Fruit fly (Drosophila melanogaster): Measurements from ENCODE around the gene Fdx1.

Fdx1 gene

DNA sequence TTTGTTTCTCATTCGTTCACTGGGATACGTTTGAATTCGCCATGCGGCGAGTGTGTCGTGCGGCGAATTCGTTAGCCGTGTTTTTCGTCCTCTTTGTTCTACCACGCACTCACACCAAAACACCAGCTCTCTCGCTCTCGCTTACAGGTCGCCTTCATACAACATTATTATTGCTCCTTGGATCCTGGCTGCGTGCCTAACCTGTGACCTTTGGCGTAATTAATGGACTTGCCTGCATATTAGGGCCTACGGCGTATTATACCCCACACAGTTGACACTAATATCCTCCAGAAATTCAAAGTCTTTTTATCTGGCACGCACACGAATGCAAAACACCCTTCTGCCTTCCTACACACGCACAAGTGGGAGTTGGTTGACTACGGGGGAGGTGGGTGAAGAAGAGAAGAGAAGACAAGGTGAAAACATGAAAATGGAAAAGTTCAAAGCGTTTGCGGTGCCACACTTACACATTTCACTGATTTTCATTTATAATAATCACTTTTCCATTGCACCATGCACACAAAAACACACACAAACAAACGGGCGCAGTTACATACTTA lies 39.1 kb upstream of the Fdx1 start:
- TF ChIP-seq Myc (optimal IDR thresholded peaks at IDR 0.05) (no peak), jim (GFP tag; optimal IDR thresholded peaks at IDR 0.05) (no peak), Abd-B (GFP tag; optimal IDR thresholded peaks at IDR 0.05) (no peak), psq (GFP tag; optimal IDR thresholded peaks at IDR 0.05) (peak; percentile 15)

DNA sequence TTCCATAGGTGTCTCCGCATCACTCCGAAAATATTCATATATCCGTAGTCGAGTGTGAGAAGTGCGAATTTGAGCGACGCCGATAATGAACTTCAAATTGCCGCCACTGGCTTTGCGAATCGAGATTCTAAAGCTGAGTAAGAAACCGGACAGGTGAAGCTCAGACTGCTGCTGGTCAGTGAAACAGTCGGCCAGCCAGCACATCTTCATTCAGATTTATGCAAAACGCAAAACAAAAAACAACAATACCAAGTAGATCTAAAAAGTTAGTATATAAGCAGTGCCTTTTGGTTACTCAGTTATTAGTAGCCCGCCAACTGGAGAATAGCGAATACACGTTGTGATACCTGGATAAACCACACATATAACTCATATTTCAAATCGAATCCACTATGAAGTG lies 33.5 kb upstream of the Fdx1 start, which contains the start of gene Cpr67B:
Cpr67B (plus strand) TSS at position 301 of the 400 bp plus-strand sequence.
- TF ChIP-seq dmrt93B (GFP tag; optimal IDR thresholded peaks at IDR 0.05) (no peak), Hr83 (GFP tag; optimal IDR thresholded peaks at IDR 0.05; ENCODE audit: poor library complexity, severe bottlenecking) (no peak), dl (GFP tag; optimal IDR thresholded peaks at IDR 0.05; ENCODE audit: insufficient read depth in 1 of 2, partially characterized antibody in 2 of 2) (no peak), OdsH (GFP tag; optimal IDR thresholded peaks at IDR 0.05) (no peak), CG9705 (GFP tag; optimal IDR thresholded peaks at IDR 0.05) (no peak), CrebA (GFP tag; optimal IDR thresholded peaks at IDR 0.05; ENCODE audit: borderline replicate concordance) (no peak), ey (GFP tag; optimal IDR thresholded peaks at IDR 0.05) (no peak), psq (GFP tag; optimal IDR thresholded peaks at IDR 0.05) (no peak), Myc (optimal IDR thresholded peaks at IDR 0.05) (no peak), Hnf4 (GFP tag; optimal IDR thresholded peaks at IDR 0.05) (no peak)

DNA sequence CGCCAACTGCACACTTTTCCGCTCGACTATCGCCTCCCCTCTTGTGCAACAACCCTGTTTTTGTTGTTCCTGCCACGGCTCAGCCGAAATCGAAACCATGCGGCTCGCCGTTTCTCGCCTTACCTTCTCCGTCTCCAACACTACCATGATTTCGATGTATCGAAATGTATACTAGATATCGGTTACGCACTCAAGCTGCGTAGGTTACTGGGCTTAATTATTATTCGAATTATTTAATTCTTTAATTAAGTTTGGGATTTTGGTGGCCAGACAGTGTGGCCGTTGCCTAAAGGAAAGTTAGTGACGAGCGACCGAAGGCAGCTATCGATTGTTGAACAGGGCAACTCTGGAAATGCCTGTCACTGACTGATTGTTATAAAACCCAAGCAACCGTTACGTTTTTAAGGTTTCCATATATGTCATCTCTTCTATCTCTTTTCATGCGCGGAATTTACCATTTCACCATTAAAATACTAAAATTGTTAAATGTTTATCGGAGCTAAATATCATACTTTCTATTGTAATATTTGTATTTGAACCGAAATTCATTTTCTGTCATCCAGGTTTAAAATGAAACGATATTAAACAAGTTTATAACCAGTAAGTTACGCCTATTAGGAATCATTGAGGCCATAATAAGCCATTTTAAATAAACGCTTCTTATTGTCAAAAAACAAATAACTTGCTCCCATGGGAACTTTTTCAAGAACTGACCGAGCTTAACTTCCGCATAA lies 31.3 kb upstream of the Fdx1 start, which contains the start of gene eIF4E1:
eIF4E1 (minus strand) TSS at position 304 of the 734 bp plus-strand sequence.
- no peak for TF ChIP-seq rgr (GFP tag; optimal IDR thresholded peaks at IDR 0.05)
- TF ChIP-seq jim (GFP tag; optimal IDR thresholded peaks at IDR 0.05): no peak
- peak; percentile 40 for TF ChIP-seq Vsx2 (GFP tag; optimal IDR thresholded peaks at IDR 0.05; ENCODE audit: partially characterized antibody)
- no peak for TF ChIP-seq CG9705 (GFP tag; optimal IDR thresholded peaks at IDR 0.05)
- no peak for TF ChIP-seq N (GFP tag; optimal IDR thresholded peaks at IDR 0.05)
- no peak for TF ChIP-seq OdsH (GFP tag; optimal IDR thresholded peaks at IDR 0.05)
- TF ChIP-seq usp (GFP tag; optimal IDR thresholded peaks at IDR 0.05): no peak
- TF ChIP-seq Mio (GFP tag; optimal IDR thresholded peaks at IDR 0.05): no peak
- TF ChIP-seq fru (GFP tag; optimal IDR thresholded peaks at IDR 0.05): no peak
- TF ChIP-seq dsf (GFP tag; optimal IDR thresholded peaks at IDR 0.05; ENCODE audit: borderline replicate concordance): no peak
- no peak for TF ChIP-seq Abd-B (GFP tag; optimal IDR thresholded peaks at IDR 0.05)
- no peak for TF ChIP-seq sage (GFP tag; optimal IDR thresholded peaks at IDR 0.05)
- TF ChIP-seq tai (GFP tag; optimal IDR thresholded peaks at IDR 0.05): no peak
- no peak for TF ChIP-seq Hr83 (GFP tag; optimal IDR thresholded peaks at IDR 0.05; ENCODE audit: poor library complexity, severe bottlenecking)
- TF ChIP-seq ey (GFP tag; optimal IDR thresholded peaks at IDR 0.05): peak; percentile 1
- TF ChIP-seq Hr78 (GFP tag; optimal IDR thresholded peaks at IDR 0.05): no peak
- peak in 1 of 2 experiments; percentile 8 for TF ChIP-seq dl (GFP tag; optimal IDR thresholded peaks at IDR 0.05; ENCODE audit: insufficient read depth in 1 of 2, partially characterized antibody in 2 of 2)
- TF ChIP-seq h (GFP tag; optimal IDR thresholded peaks at IDR 0.05): peak; percentile 9
- peak; percentile 33 for TF ChIP-seq Myc (optimal IDR thresholded peaks at IDR 0.05)
- no peak for TF ChIP-seq psq (GFP tag; optimal IDR thresholded peaks at IDR 0.05)
- no peak for TF ChIP-seq woc (GFP tag; optimal IDR thresholded peaks at IDR 0.05)
- TF ChIP-seq GATAd (GFP tag; optimal IDR thresholded peaks at IDR 0.05): no peak
- peak in 1 of 2 experiments; percentile 3 for TF ChIP-seq foxo (GFP tag; optimal IDR thresholded peaks at IDR 0.05)
- TF ChIP-seq Rel (GFP tag; optimal IDR thresholded peaks at IDR 0.05): no peak
- peak; percentile 84 for TF ChIP-seq Rel (tag; optimal IDR thresholded peaks at IDR 0.05)
- peak; percentile 36 for TF ChIP-seq Sp1 (GFP tag; optimal IDR thresholded peaks at IDR 0.05)
- peak; percentile 12 for TF ChIP-seq br (GFP tag; optimal IDR thresholded peaks at IDR 0.05)
- TF ChIP-seq Hnf4 (GFP tag; optimal IDR thresholded peaks at IDR 0.05): no peak
- TF ChIP-seq Dif (GFP tag; optimal IDR thresholded peaks at IDR 0.05; ENCODE audit: partially characterized antibody): peak; percentile 53
- TF ChIP-seq CrebA (GFP tag; optimal IDR thresholded peaks at IDR 0.05; ENCODE audit: borderline replicate concordance): no peak
- TF ChIP-seq CG32264 (GFP tag; optimal IDR thresholded peaks at IDR 0.05): no peak
- no peak for TF ChIP-seq pan (optimal IDR thresholded peaks at IDR 0.05)
- TF ChIP-seq HLH106 (tag; optimal IDR thresholded peaks at IDR 0.05): no peak
- no peak for TF ChIP-seq Dfd (GFP tag; optimal IDR thresholded peaks at IDR 0.05)
- no peak for TF ChIP-seq dmrt93B (GFP tag; optimal IDR thresholded peaks at IDR 0.05)
- no peak for TF ChIP-seq lola (GFP tag; optimal IDR thresholded peaks at IDR 0.05)
- peak; percentile 34 for TF ChIP-seq sv (GFP tag; optimal IDR thresholded peaks at IDR 0.05)
- TF ChIP-seq Jra (GFP tag; optimal IDR thresholded peaks at IDR 0.05): no peak
- TF ChIP-seq brk (GFP tag; optimal IDR thresholded peaks at IDR 0.05): no peak
